Fruit fly (Drosophila melanogaster) whole organism: ENCODE data around the gene ATPsynepsilonL.

Source experiments
- CG8478 ChIP-seq: fragments of >200 bp; optimal IDR thresholded peaks from 2 replicates; lab custom pipeline; 2018; ENCODE audit warnings: inconsistent platforms
- pan ChIP-seq: fragments of >200 bp; optimal IDR thresholded peaks from 2 replicates; lab custom pipeline; 2017
- usp ChIP-seq: fragments of >200 bp; optimal IDR thresholded peaks from 2 replicates; lab custom pipeline; 2017; ENCODE audit warnings: missing biosample characterization, missing genetic modification characterization, mixed read lengths

dm6 chr3R:10142770-10143169, 21.2 kb downstream of the ATPsynepsilonL start, which contains the start of gene CG42759:
- TF ChIP-seq CG8478 (lab: Kevin White, UChicago) (no peak), pan (lab: Kevin White, UChicago) (no peak), usp (GFP tag; lab: Kevin White, UChicago) (no peak)
